Fruit fly (Drosophila melanogaster) S2 (cell line): ENCODE results near the gene Bub3.

Experiments used
- CG8478 ChIP-seq: fragments of >200 bp; optimal IDR thresholded peaks from 2 replicates; lab custom pipeline; 2018
- CTCF ChIP-seq, 2 experiments: fragments of >200 bp; optimal IDR thresholded peaks; 2 replicates each; lab custom pipeline; 2018

DNA sequence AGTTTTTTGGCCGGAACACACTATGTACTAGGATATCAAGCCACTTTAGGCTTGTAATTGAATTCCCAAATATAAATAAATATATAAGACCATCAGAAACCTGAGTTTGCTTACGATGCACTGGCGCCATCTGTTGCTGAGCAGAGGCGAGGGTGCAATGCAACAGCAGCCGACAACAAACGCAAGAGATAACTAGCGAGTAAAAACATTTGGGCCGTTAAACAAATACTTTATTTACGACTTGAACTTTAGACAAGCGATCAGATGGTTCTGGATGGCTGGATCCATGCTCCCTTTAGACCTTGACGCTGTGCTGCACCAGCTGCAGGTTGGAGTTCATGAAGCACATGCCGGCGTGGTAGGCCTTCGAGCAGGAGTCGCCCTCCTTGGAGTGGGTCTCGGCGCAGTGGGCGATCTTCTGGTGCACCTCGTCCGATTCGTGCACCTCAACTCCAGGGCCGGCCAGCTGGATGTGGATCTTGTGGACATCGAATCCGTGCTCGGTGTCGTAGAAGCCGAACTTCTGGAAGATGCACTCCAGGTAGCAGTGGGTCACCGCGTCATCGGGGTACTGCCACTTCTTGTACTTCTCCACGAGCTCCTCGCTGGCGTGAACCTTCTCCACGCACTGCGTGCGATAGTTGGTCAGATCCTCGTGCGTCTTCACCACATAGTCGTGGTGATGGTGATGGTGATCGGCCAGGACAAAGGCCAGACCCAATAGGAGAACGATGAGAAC is 41.0 kb upstream of the Bub3 start:
- TF ChIP-seq CG8478 (lab: Kevin White, UChicago) = no peak
- peak; percentile 84 to 88 for TF ChIP-seq CTCF (optimal IDR thresholded peaks at IDR 0.05; lab: Kevin White, UChicago)
